Worm (Caenorhabditis elegans): Measurements from ENCODE around the gene ZK1248.4.

DNA sequence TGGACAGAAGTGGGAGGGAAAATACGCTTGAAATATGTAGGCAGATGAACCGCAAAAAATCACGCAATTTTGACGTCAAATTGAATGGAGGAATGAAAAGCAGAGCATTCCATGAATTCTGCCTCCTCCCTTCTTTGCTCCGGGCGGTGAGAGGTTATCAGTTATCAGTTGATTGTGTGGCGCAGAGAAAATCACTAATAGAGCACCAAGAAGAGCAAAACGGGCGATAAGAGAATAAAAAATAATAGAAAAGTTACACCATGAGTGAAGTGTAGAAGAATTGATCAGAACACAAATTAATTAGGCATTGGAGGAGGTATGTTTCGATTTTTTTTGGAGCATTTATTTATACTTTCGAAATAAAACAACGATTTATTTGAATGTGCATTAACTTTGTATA is 11.8 kb upstream of the ZK1248.4 start:
- TF ChIP-seq nhr-25 (tag; optimal IDR thresholded peaks at IDR 0.05): no peak
- TF ChIP-seq fos-1 (tag; optimal IDR thresholded peaks at IDR 0.05): peak; percentile 80
- no peak for TF ChIP-seq R02D3.7 (tag; optimal IDR thresholded peaks at IDR 0.05)
- no peak for TF ChIP-seq nhr-237 (tag; optimal IDR thresholded peaks at IDR 0.05)
- TF ChIP-seq peb-1 (tag; optimal IDR thresholded peaks at IDR 0.05): no peak
- TF ChIP-seq nhr-23 (tag; optimal IDR thresholded peaks at IDR 0.05): no peak
- TF ChIP-seq nhr-77 (tag; optimal IDR thresholded peaks at IDR 0.05): no peak
- no peak for TF ChIP-seq sma-9 (GFP tag; optimal IDR thresholded peaks at IDR 0.05)
- TF ChIP-seq sma-9 (tag; optimal IDR thresholded peaks at IDR 0.05): no peak
- TF ChIP-seq ZK546.5 (tag; optimal IDR thresholded peaks at IDR 0.05): no peak
- TF ChIP-seq ztf-11 (tag; optimal IDR thresholded peaks at IDR 0.05): no peak
- TF ChIP-seq nhr-11 (tag; optimal IDR thresholded peaks at IDR 0.05): no peak
